Fruit fly (Drosophila melanogaster): ENCODE measurements around the gene HLH4C.

HLH4C gene

dm6 chrX:4610481-4610880, 36.7 kb downstream of the HLH4C start (continued):
- TF ChIP-seq jim (GFP tag; optimal IDR thresholded peaks at IDR 0.05) (peak; percentile 97), Dif (GFP tag; optimal IDR thresholded peaks at IDR 0.05; ENCODE audit: partially characterized antibody) (no peak), Hnf4 (GFP tag; optimal IDR thresholded peaks at IDR 0.05) (peak; percentile 97), Dfd (GFP tag; optimal IDR thresholded peaks at IDR 0.05) (no peak), dsf (GFP tag; optimal IDR thresholded peaks at IDR 0.05; ENCODE audit: borderline replicate concordance) (peak; percentile 84), Mio (GFP tag; optimal IDR thresholded peaks at IDR 0.05) (peak; percentile 60), Myc (optimal IDR thresholded peaks at IDR 0.05) (no peak), pan (optimal IDR thresholded peaks at IDR 0.05) (no peak), rgr (GFP tag; optimal IDR thresholded peaks at IDR 0.05) (peak; percentile 96), OdsH (GFP tag; optimal IDR thresholded peaks at IDR 0.05) (peak; percentile 92), Abd-B (GFP tag; optimal IDR thresholded peaks at IDR 0.05) (no peak), GATAd (GFP tag; optimal IDR thresholded peaks at IDR 0.05) (peak; percentile 88), HLH106 (tag; optimal IDR thresholded peaks at IDR 0.05) (peak; percentile 65), usp (GFP tag; optimal IDR thresholded peaks at IDR 0.05) (no peak), lola (GFP tag; optimal IDR thresholded peaks at IDR 0.05) (no peak), br (GFP tag; optimal IDR thresholded peaks at IDR 0.05) (peak; percentile 90)

DNA sequence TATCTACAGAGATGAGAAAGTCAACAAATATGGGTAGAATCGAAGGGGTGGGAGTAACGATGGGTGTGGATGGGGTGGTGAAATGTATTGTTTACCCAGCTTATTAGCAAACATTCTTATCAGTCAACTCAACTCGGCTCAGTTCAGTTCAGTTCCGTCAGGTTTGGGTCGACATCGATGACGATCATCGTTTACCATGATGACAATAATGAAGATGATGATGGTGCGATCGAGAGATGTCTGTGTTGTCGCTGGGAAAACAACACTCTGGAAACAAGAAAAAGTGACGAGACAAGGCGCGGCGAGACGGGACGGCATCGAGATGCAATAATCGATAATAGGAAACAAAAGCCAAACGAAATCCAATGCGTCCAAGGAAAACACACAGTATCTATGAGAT, 37.5 kb downstream of the HLH4C start:
- TF ChIP-seq Jra (GFP tag; optimal IDR thresholded peaks at IDR 0.05) (no peak), CrebA (GFP tag; optimal IDR thresholded peaks at IDR 0.05; ENCODE audit: borderline replicate concordance) (no peak), lola (GFP tag; optimal IDR thresholded peaks at IDR 0.05) (no peak), Dif (GFP tag; optimal IDR thresholded peaks at IDR 0.05; ENCODE audit: partially characterized antibody) (no peak), Dfd (GFP tag; optimal IDR thresholded peaks at IDR 0.05) (no peak), sv (GFP tag; optimal IDR thresholded peaks at IDR 0.05) (no peak), br (GFP tag; optimal IDR thresholded peaks at IDR 0.05) (no peak), OdsH (GFP tag; optimal IDR thresholded peaks at IDR 0.05) (no peak), brk (GFP tag; optimal IDR thresholded peaks at IDR 0.05) (no peak), jim (GFP tag; optimal IDR thresholded peaks at IDR 0.05) (no peak)

- no peak for TF ChIP-seq usp (GFP tag; optimal IDR thresholded peaks at IDR 0.05)
- TF ChIP-seq fru (GFP tag; optimal IDR thresholded peaks at IDR 0.05), result no peak
- TF ChIP-seq woc (GFP tag; optimal IDR thresholded peaks at IDR 0.05), result no peak
- TF ChIP-seq Mio (GFP tag; optimal IDR thresholded peaks at IDR 0.05), result no peak
- no peak for TF ChIP-seq CG9705 (GFP tag; optimal IDR thresholded peaks at IDR 0.05)
- no peak for TF ChIP-seq OdsH (GFP tag; optimal IDR thresholded peaks at IDR 0.05)
These were observed 40.8 kb downstream of the HLH4C start for dm6 chrX:4606447-4606846.

DNA sequence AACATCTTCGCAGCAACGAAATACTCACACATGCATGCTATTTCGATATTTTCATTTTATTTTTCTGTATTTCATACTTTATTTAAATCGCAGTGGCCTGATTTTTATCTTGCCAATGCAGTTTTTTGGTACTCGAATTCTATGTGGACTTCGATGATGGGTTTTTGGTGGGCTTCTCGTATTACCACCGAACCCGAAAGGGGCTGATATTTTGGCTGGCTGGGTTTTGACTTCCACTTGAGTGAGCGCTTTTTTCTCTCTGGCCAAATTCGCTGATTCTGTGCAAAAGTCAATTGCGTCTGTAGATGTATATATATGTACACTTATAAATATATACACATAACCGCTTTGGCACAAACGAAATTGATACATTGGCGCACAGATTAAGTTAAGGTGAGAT, 41.9 kb downstream of the HLH4C start:
- TF ChIP-seq h (GFP tag; optimal IDR thresholded peaks at IDR 0.05), result no peak
- TF ChIP-seq pan (optimal IDR thresholded peaks at IDR 0.05), result no peak
- TF ChIP-seq GATAd (GFP tag; optimal IDR thresholded peaks at IDR 0.05), result no peak
- TF ChIP-seq rgr (GFP tag; optimal IDR thresholded peaks at IDR 0.05), result no peak
- TF ChIP-seq psq (GFP tag; optimal IDR thresholded peaks at IDR 0.05), result no peak
- TF ChIP-seq N (GFP tag; optimal IDR thresholded peaks at IDR 0.05), result no peak
- no peak for TF ChIP-seq Vsx2 (GFP tag; optimal IDR thresholded peaks at IDR 0.05; ENCODE audit: partially characterized antibody)
- TF ChIP-seq Hr83 (GFP tag; optimal IDR thresholded peaks at IDR 0.05; ENCODE audit: poor library complexity, severe bottlenecking), result no peak
- TF ChIP-seq foxo (GFP tag; optimal IDR thresholded peaks at IDR 0.05), result no peak
- no peak for TF ChIP-seq CG32264 (GFP tag; optimal IDR thresholded peaks at IDR 0.05)
- no peak for TF ChIP-seq usp (GFP tag; optimal IDR thresholded peaks at IDR 0.05)
- no peak for TF ChIP-seq dsf (GFP tag; optimal IDR thresholded peaks at IDR 0.05; ENCODE audit: borderline replicate concordance)
- no peak for TF ChIP-seq CG9705 (GFP tag; optimal IDR thresholded peaks at IDR 0.05)
- no peak for TF ChIP-seq Hr78 (GFP tag; optimal IDR thresholded peaks at IDR 0.05)
- no peak for TF ChIP-seq Jra (GFP tag; optimal IDR thresholded peaks at IDR 0.05)
- no peak for TF ChIP-seq fru (GFP tag; optimal IDR thresholded peaks at IDR 0.05)
- TF ChIP-seq ey (GFP tag; optimal IDR thresholded peaks at IDR 0.05), result no peak
- TF ChIP-seq dl (GFP tag; optimal IDR thresholded peaks at IDR 0.05; ENCODE audit: insufficient read depth in 1 of 2, partially characterized antibody in 2 of 2), result no peak
- TF ChIP-seq sage (GFP tag; optimal IDR thresholded peaks at IDR 0.05), result no peak
